Fruit fly (Drosophila melanogaster) whole organism, embryonic: ENCODE results near the gene Or85c.
A peak's percentile ranks its signal among the peaks of the same experiment; 100 is the strongest.

Experiments
- Awh ChIP-seq: fragments of 200-800 bp; sonication (Bioruptor generic); IDR thresholded peaks from 2 replicates; pipeline ENCODE4, ENCODE4 v1.3.6; 2022; ENCODE audit warnings: missing biosample characterization, missing genetic modification characterization
- CG12391 ChIP-seq: fragments of 200-800 bp; sonication (Bioruptor generic); optimal IDR thresholded peaks from 3 replicates; lab custom pipeline; 2018; ENCODE audit warnings: missing biosample characterization, mild to moderate bottlenecking, missing genetic modification characterization, moderate library complexity
- CG12769 ChIP-seq: fragments of 200-800 bp; sonication (Bioruptor generic); optimal IDR thresholded peaks from 2 replicates; lab custom pipeline; 2019; ENCODE audit warnings: missing biosample characterization, mild to moderate bottlenecking, missing genetic modification characterization, moderate library complexity
- CG13424 ChIP-seq: fragments of 200-800 bp; sonication (Bioruptor generic); optimal IDR thresholded peaks from 2 replicates; lab custom pipeline; 2019; ENCODE audit warnings: missing biosample characterization, mild to moderate bottlenecking, missing genetic modification characterization, moderate library complexity
- CG14441 ChIP-seq: fragments of 200-800 bp; sonication (Bioruptor generic); IDR thresholded peaks from 2 replicates; pipeline ENCODE4 v1.3.6; 2022; ENCODE audit warnings: missing biosample characterization, missing genetic modification characterization
- CG1529 ChIP-seq: fragments of 200-800 bp; sonication (Bioruptor generic); optimal IDR thresholded peaks from 3 replicates; lab custom pipeline; 2018; ENCODE audit warnings: missing biosample characterization, missing genetic modification characterization
- CG17359 ChIP-seq: fragments of 200-800 bp; sonication (Bioruptor generic); optimal IDR thresholded peaks from 3 replicates; lab custom pipeline; 2018; ENCODE audit warnings: missing biosample characterization, mild to moderate bottlenecking, missing genetic modification characterization, moderate library complexity
- CG17361 ChIP-seq: fragments of 200-800 bp; sonication (Bioruptor generic); IDR thresholded peaks from 3 replicates; pipeline ENCODE4 v1.3.6; 2022; ENCODE audit warnings: missing biosample characterization, missing genetic modification characterization
- CG1792 ChIP-seq: fragments of 200-800 bp; sonication (Bioruptor generic); optimal IDR thresholded peaks from 2 replicates; lab custom pipeline; 2016; ENCODE audit warnings: missing biosample characterization, missing genetic modification characterization
- CG18262 ChIP-seq: fragments of 200-800 bp; optimal IDR thresholded peaks from 3 replicates; lab custom pipeline; 2019; ENCODE audit warnings: missing biosample characterization, mild to moderate bottlenecking, missing genetic modification characterization, moderate library complexity
- CG2678 ChIP-seq: fragments of 200-800 bp; sonication (Bioruptor generic); optimal IDR thresholded peaks from 3 replicates; lab custom pipeline; 2019; ENCODE audit warnings: missing biosample characterization, mild to moderate bottlenecking, missing genetic modification characterization, moderate library complexity
- CG32767 ChIP-seq: fragments of 200-800 bp; sonication (Bioruptor generic); IDR thresholded peaks from 2 replicates; pipeline ENCODE4 v1.3.6; 2022; ENCODE audit warnings: missing biosample characterization, missing genetic modification characterization
- CG34422 ChIP-seq: fragments of 200-800 bp; sonication (Bioruptor generic); IDR thresholded peaks from 3 replicates; pipeline ENCODE4 v1.3.6; 2022; ENCODE audit warnings: missing biosample characterization, missing genetic modification characterization
- CG42726 ChIP-seq: fragments of 200-800 bp; sonication (Bioruptor generic); IDR thresholded peaks from 2 replicates; pipeline ENCODE4 v1.3.6; 2022; ENCODE audit warnings: missing biosample characterization, missing genetic modification characterization; ENCODE audit not compliant: partially characterized antibody
- CG6689 ChIP-seq: fragments of 200-800 bp; sonication (Bioruptor generic); IDR thresholded peaks from 2 replicates; pipeline ENCODE4 v1.3.6; 2022; ENCODE audit warnings: missing biosample characterization, missing genetic modification characterization
- CG6813 ChIP-seq: fragments of 200-800 bp; sonication (Bioruptor generic); optimal IDR thresholded peaks from 2 replicates; lab custom pipeline; 2017; ENCODE audit warnings: missing biosample characterization, missing genetic modification characterization, mild to moderate bottlenecking, moderate library complexity, missing genetic modification reagents
- CG7372 ChIP-seq: fragments of 200-800 bp; sonication (Bioruptor generic); IDR thresholded peaks from 2 replicates; pipeline ENCODE4 v1.3.6; 2022; ENCODE audit warnings: missing biosample characterization, missing genetic modification characterization
- CG7839 ChIP-seq: fragments of 200-800 bp; sonication (Bioruptor generic); optimal IDR thresholded peaks from 3 replicates; lab custom pipeline; 2018; ENCODE audit warnings: missing biosample characterization, mild to moderate bottlenecking, missing genetic modification characterization, moderate library complexity
- CG8388 ChIP-seq: fragments of 200-800 bp; sonication (Bioruptor generic); optimal IDR thresholded peaks from 2 replicates; lab custom pipeline; 2019; ENCODE audit warnings: missing biosample characterization, mild to moderate bottlenecking, missing genetic modification characterization, moderate library complexity
- CoRest ChIP-seq: fragments of 200-800 bp; sonication (Bioruptor generic); optimal IDR thresholded peaks from 3 replicates; lab custom pipeline; 2018; ENCODE audit warnings: missing biosample characterization, mild to moderate bottlenecking, missing genetic modification characterization, moderate library complexity
- D19A ChIP-seq: fragments of 200-800 bp; optimal IDR thresholded peaks from 3 replicates; lab custom pipeline; 2019; ENCODE audit warnings: missing biosample characterization, mild to moderate bottlenecking, missing genetic modification characterization, moderate library complexity
- Drgx ChIP-seq: fragments of 200-800 bp; sonication (Bioruptor generic); IDR thresholded peaks from 2 replicates; pipeline ENCODE4 v1.3.6; 2022; ENCODE audit warnings: missing biosample characterization, missing genetic modification characterization
- Ets65A ChIP-seq: fragments of 200-800 bp; sonication (Bioruptor generic); peaks from one replicate; lab custom pipeline; 2016; ENCODE audit warnings: missing biosample characterization, missing genetic modification characterization
- Hmr ChIP-seq: fragments of 200-800 bp; sonication (Bioruptor generic); optimal IDR thresholded peaks from 3 replicates; lab custom pipeline; 2017; ENCODE audit warnings: mild to moderate bottlenecking, missing biosample characterization, missing genetic modification reagents, missing genetic modification characterization
- Hr51 ChIP-seq, 2 experiments: fragments of 200-800 bp; sonication (Bioruptor generic); optimal IDR thresholded peaks; 2 replicates in 1 of 2; 3 replicates in 1 of 2; lab custom pipeline; 2016 to 2018; ENCODE audit warnings: missing biosample characterization in 2 of 2, missing genetic modification characterization in 2 of 2, mild to moderate bottlenecking in 1 of 2, moderate library complexity in 1 of 2
- Max ChIP-seq: fragments of 200-800 bp; sonication (Bioruptor generic); optimal IDR thresholded peaks from 2 replicates; lab custom pipeline; 2016; ENCODE audit warnings: missing biosample characterization, mild to moderate bottlenecking, missing genetic modification characterization
- Nf-YB ChIP-seq: fragments of 200-800 bp; sonication (Bioruptor generic); optimal IDR thresholded peaks from 3 replicates; lab custom pipeline; 2019; ENCODE audit warnings: missing biosample characterization, mild to moderate bottlenecking, missing genetic modification characterization, moderate library complexity
- Oli ChIP-seq: fragments of 200-800 bp; sonication (Bioruptor generic); optimal IDR thresholded peaks from 2 replicates; lab custom pipeline; 2018; ENCODE audit warnings: missing biosample characterization, mild to moderate bottlenecking, missing genetic modification characterization, moderate library complexity
- Ptx1 ChIP-seq: fragments of 200-800 bp; sonication (Bioruptor generic); IDR thresholded peaks from 2 replicates; pipeline ENCODE4 v1.3.6; 2022; ENCODE audit warnings: missing biosample characterization, missing genetic modification characterization
- Side ChIP-seq: fragments of 200-800 bp; sonication (Bioruptor generic); optimal IDR thresholded peaks from 2 replicates; lab custom pipeline; 2016; ENCODE audit warnings: missing biosample characterization, missing genetic modification characterization
- Sox102F ChIP-seq: fragments of 200-800 bp; sonication (Bioruptor generic); optimal IDR thresholded peaks from 2 replicates; lab custom pipeline; 2018; ENCODE audit warnings: missing biosample characterization, mild to moderate bottlenecking, missing genetic modification characterization, moderate library complexity
- Xbp1 ChIP-seq: fragments of 200-800 bp; sonication (Bioruptor generic); optimal IDR thresholded peaks from 3 replicates; lab custom pipeline; 2016; ENCODE audit warnings: missing biosample characterization, mild to moderate bottlenecking, missing genetic modification characterization
- Xrp1 ChIP-seq: fragments of 200-800 bp; sonication (Bioruptor generic); IDR thresholded peaks from 2 replicates; pipeline ENCODE4 v1.3.6; 2022; ENCODE audit warnings: missing biosample characterization, missing genetic modification characterization
- dmrt99B ChIP-seq: fragments of 200-800 bp; sonication (Bioruptor generic); optimal IDR thresholded peaks from 2 replicates; lab custom pipeline; 2018; ENCODE audit warnings: missing biosample characterization, mild to moderate bottlenecking, missing genetic modification characterization, moderate library complexity
- dysf ChIP-seq: fragments of 200-800 bp; sonication (Bioruptor generic); IDR thresholded peaks from 3 replicates; pipeline ENCODE4 v1.3.6; 2022; ENCODE audit warnings: missing biosample characterization, missing genetic modification characterization
- fd102C ChIP-seq: fragments of 200-800 bp; sonication (Bioruptor generic); optimal IDR thresholded peaks from 2 replicates; lab custom pipeline; 2018; ENCODE audit warnings: missing biosample characterization, mild to moderate bottlenecking, missing genetic modification characterization, moderate library complexity
- fd3F ChIP-seq: fragments of 200-800 bp; sonication (Bioruptor generic); optimal IDR thresholded peaks from 2 replicates; lab custom pipeline; 2018; ENCODE audit warnings: missing biosample characterization, mild to moderate bottlenecking, missing genetic modification characterization, moderate library complexity
- fd96Cb ChIP-seq: fragments of 200-800 bp; sonication (Bioruptor generic); optimal IDR thresholded peaks from 2 replicates; lab custom pipeline; 2018; ENCODE audit warnings: missing biosample characterization, mild to moderate bottlenecking, missing genetic modification characterization, moderate library complexity
- gem ChIP-seq: fragments of 200-800 bp; sonication (Bioruptor generic); optimal IDR thresholded peaks from 2 replicates; lab custom pipeline; 2019; ENCODE audit warnings: missing biosample characterization, mild to moderate bottlenecking, missing genetic modification characterization, moderate library complexity
- grau ChIP-seq: fragments of 200-800 bp; optimal IDR thresholded peaks from 3 replicates; lab custom pipeline; 2019; ENCODE audit warnings: missing biosample characterization, mild to moderate bottlenecking, missing genetic modification characterization, moderate library complexity
- lmd ChIP-seq: fragments of 200-800 bp; sonication (Bioruptor generic); IDR thresholded peaks from 2 replicates; pipeline ENCODE4 v1.3.6; 2022; ENCODE audit warnings: missing biosample characterization, missing genetic modification characterization
- nmo ChIP-seq: fragments of 200-800 bp; sonication (Bioruptor generic); optimal IDR thresholded peaks from 2 replicates; lab custom pipeline; 2018; ENCODE audit warnings: missing biosample characterization, mild to moderate bottlenecking, missing genetic modification characterization, moderate library complexity
- onecut ChIP-seq: fragments of 200-800 bp; sonication (Bioruptor generic); IDR thresholded peaks from 2 replicates; pipeline ENCODE4 v1.3.6; 2022; ENCODE audit warnings: missing biosample characterization, missing genetic modification characterization
- pan ChIP-seq, 4 experiments: fragments of >200 bp in 3 of 4; fragments of 200-800 bp in 1 of 4; sonication (Bioruptor generic) in 1 of 4; optimal IDR thresholded peaks in 3 of 4; IDR thresholded peaks in 1 of 4; 2 replicates each; pipeline versions ENCODE4 v1.3.6 to Lab custom; 2017 to 2022; ENCODE audit warnings: missing biosample characterization in 2 of 4, missing genetic modification characterization in 2 of 4, mixed read lengths in 1 of 4
- row ChIP-seq: fragments of 200-800 bp; sonication (Bioruptor generic); IDR thresholded peaks from 3 replicates; pipeline ENCODE4 v1.3.6; 2022; ENCODE audit warnings: missing biosample characterization, missing genetic modification characterization
- sens ChIP-seq: fragments of 200-800 bp; sonication (Bioruptor generic); peaks from one replicate; lab custom pipeline; 2016; ENCODE audit warnings: missing biosample characterization, missing genetic modification characterization
- sqz ChIP-seq: fragments of 200-800 bp; sonication (Bioruptor generic); optimal IDR thresholded peaks from 3 replicates; lab custom pipeline; 2018; ENCODE audit warnings: missing biosample characterization, mild to moderate bottlenecking, missing genetic modification characterization
- stc ChIP-seq: fragments of 200-800 bp; sonication (Bioruptor generic); IDR thresholded peaks from 2 replicates; pipeline ENCODE4 v1.3.6; 2022; ENCODE audit warnings: missing biosample characterization, missing genetic modification characterization
- tgo ChIP-seq: fragments of 200-800 bp; sonication (Bioruptor generic); IDR thresholded peaks from 3 replicates; pipeline ENCODE4 v1.3.6; 2022; ENCODE audit warnings: missing biosample characterization, missing genetic modification characterization

Or85c gene

DNA sequence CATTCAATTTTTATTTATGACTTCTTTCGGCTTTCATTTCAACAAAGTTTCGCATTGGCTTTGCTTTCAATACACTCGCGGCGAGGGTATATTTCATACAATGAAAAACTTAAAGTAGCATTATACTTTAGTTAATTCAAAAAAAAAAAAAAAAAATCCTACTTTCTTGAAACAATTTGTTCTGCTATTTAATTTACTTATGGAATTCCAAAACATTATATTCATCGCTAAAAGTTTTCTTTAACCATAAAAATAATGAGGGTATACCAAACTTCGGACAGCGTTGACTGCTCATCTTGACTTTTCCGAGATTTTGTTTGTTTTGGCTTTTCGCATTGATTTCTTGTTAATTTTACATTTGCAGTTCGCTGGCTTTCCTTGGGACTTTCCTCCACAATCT lies 42.3 kb downstream of the Or85c start (continued):
- TF ChIP-seq Hmr (GFP tag; lab: Kevin White, UChicago), result no peak
- TF ChIP-seq lmd (GFP tag; lab: Robert Waterston, UW), result 0 out of 2 replicates have a peak, but pooled peaks have one; percentile 25
- TF ChIP-seq Nf-YB (GFP tag; lab: Kevin White, UChicago), result no peak
- TF ChIP-seq CG6813 (GFP tag; lab: Kevin White, UChicago), result no peak
- no peak for TF ChIP-seq CG1792
- peak; percentile 10; the same call in 1 of the 2 replicates for TF ChIP-seq CG7372 (GFP tag; lab: Robert Waterston, UW)
- TF ChIP-seq CG14441, result peak; percentile 29; the same call in 1 of the 2 replicates
- TF ChIP-seq CG8388 (GFP tag; lab: Kevin White, UChicago), result no peak
- peak; percentile 51 for TF ChIP-seq CG2678 (tag; lab: Kevin White, UChicago)
- TF ChIP-seq tgo, result peak; percentile 39; the same call in 1 of the 3 replicates
- no peak for TF ChIP-seq fd102C (GFP tag; lab: Kevin White, UChicago)
- TF ChIP-seq gem, result peak; percentile 60
- no peak for TF ChIP-seq Side
- TF ChIP-seq D19A, result peak; percentile 75
- no peak for TF ChIP-seq sqz (GFP tag; lab: Kevin White, UChicago)
- TF ChIP-seq Drgx (GFP tag; lab: Robert Waterston, UW), result peak; percentile 77
- peak; percentile 45 for TF ChIP-seq CG7839 (tag; lab: Kevin White, UChicago)
- TF ChIP-seq Xbp1 (GFP tag; lab: Kevin White, UChicago), result peak; percentile 16
- peak; percentile 12 for TF ChIP-seq fd3F (GFP tag; lab: Kevin White, UChicago)
- TF ChIP-seq CG12769 (tag; lab: Kevin White, UChicago), result no peak
- TF ChIP-seq Sox102F, result peak; percentile 66
- peak; percentile 25 for TF ChIP-seq CG18262 (tag; lab: Kevin White, UChicago)
- TF ChIP-seq Max (GFP tag; lab: Kevin White, UChicago), result no peak
- TF ChIP-seq nmo (GFP tag; lab: Kevin White, UChicago), result peak; percentile 41
- TF ChIP-seq dmrt99B, result peak; percentile 52
- TF ChIP-seq dysf, result no peak
- no peak for TF ChIP-seq CG1529 (GFP tag; lab: Kevin White, UChicago)
- peak; percentile 43 for TF ChIP-seq CG17359
- peak; percentile 49 for TF ChIP-seq Ptx1 (GFP tag; lab: Robert Waterston, UW)
- 0 out of 2 replicates have a peak, but pooled peaks have one; percentile 26 for TF ChIP-seq CG6689 (GFP tag; lab: Robert Waterston, UW)
- 0 out of 3 replicates have a peak, but pooled peaks have one; percentile 27 for TF ChIP-seq CG17361 (GFP tag; lab: Robert Waterston, UW)
- TF ChIP-seq CG32767 (GFP tag; lab: Robert Waterston, UW), result no peak
- TF ChIP-seq Ets65A (GFP tag; lab: Kevin White, UChicago), result peak; percentile 3
- 0 out of 2 replicates have a peak, but pooled peaks have one; percentile 29 for TF ChIP-seq Awh
- TF ChIP-seq grau (tag; lab: Kevin White, UChicago), result peak; percentile 46
- TF ChIP-seq fd96Cb (tag; lab: Kevin White, UChicago), result peak; percentile 22
- TF ChIP-seq Oli (tag; lab: Kevin White, UChicago), result peak; percentile 54
- TF ChIP-seq CG13424 (tag; lab: Kevin White, UChicago), result peak; percentile 40
- peak; percentile 15; the same call in 1 of the 2 replicates for TF ChIP-seq onecut (GFP tag; lab: Robert Waterston, UW)
- TF ChIP-seq sens, result peak; percentile 61
- TF ChIP-seq pan (optimal IDR thresholded peaks at IDR 0.05; lab: Kevin White, UChicago), result no peak
- peak in 1 of 2 experiments; percentile 45 for TF ChIP-seq pan (GFP tag; optimal IDR thresholded peaks at IDR 0.05 in 1 of 2, IDR thresholded peaks at IDR 0.05 in 1 of 2)
- TF ChIP-seq stc (GFP tag; lab: Robert Waterston, UW), result peak; percentile 44; the same call in 1 of the 2 replicates
- TF ChIP-seq CG12391, result peak; percentile 39
- TF ChIP-seq Xrp1 (GFP tag; lab: Robert Waterston, UW), result peak; percentile 27; the same call in 1 of the 2 replicates
- TF ChIP-seq CG42726, result no peak
- peak; percentile 26 for TF ChIP-seq CoRest (tag; lab: Kevin White, UChicago)
- peak in 1 of 2 experiments; percentile 56 for TF ChIP-seq Hr51 (GFP tag; optimal IDR thresholded peaks at IDR 0.05; lab: Kevin White, UChicago)
- TF ChIP-seq CG34422 (GFP tag; lab: Robert Waterston, UW), result no peak
- TF ChIP-seq row (GFP tag; lab: Robert Waterston, UW), result peak; percentile 41
